Worm (Caenorhabditis elegans): Measurements from ENCODE around the gene F22B3.8.

Gene F22B3.8

DNA sequence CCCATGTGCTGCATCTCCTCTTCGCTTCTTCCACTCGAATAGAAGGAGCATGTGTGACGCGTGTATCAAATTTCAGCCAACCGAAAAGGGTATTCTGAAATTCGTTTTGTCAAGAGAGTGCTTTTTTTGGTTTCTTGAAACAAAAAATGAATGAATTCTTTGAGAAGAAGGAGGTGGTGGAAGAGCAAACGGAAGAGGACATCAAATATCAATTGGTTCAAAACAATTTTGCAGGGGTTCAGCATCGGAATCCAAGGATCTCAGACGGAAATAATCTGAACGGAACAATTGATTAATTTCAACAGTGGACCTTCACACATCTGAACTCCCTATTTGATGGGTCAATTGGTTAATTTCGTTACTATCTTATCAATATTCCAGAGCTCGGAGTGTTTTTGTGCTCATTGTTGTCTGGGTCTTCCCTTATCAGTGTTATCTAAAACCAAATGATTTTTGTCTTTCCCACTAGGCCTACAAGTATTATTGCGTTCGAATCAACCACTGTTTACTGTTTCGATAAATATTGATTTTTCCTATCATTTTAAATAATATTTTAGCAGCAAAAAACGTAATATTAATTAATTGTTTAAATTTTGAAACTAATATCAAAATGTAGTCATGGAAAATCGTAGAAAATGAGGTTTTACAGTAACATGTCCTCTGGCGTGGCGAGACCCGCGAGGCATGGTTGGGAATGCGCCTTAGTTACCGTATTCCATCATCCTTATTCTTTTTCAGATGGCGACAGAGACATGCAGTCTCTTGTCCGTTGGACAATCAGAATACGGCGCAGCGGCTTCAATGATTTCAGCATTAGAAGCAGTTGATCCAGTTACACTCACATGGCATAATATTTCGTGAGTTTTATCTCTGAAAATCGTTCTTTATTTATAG lies 45.2 kb upstream of the F22B3.8 start, which contains the start of the genes C10C6.13 and wht-2:
TSS of gene C10C6.13 (minus strand) at position 51 of the 894 bp plus-strand sequence.
TSS of gene wht-2 (plus strand) at position 739 of the 894 bp plus-strand sequence.
- TF ChIP-seq unc-39 (tag; optimal IDR thresholded peaks at IDR 0.05) (no peak), nhr-76 (tag; optimal IDR thresholded peaks at IDR 0.05) (no peak), nhr-28 (tag; optimal IDR thresholded peaks at IDR 0.05) (no peak), lin-13 (tag; optimal IDR thresholded peaks at IDR 0.05) (no peak)

DNA sequence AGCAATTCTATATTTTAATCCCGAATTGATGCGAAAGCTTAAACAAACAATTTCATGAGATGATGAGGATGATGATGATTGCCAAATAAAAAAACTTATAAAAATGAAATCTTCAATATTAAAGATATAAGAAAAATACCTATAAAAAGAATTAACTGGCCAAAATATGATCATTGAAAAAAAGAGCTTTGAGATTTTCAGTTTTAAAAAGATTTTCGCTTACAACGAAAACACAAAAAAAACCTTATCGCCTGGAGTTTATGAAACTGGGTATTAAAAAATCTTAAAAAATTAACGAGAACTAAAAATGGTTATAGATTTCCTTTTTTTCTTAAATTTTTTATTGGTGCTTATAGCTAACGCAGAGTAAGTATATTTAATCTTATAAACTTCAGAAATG lies 42.7 kb upstream of the F22B3.8 start, which contains the start of gene C10C6.7:
TSS of gene C10C6.7 (minus strand) at position 101 of the 400 bp plus-strand sequence.
- no peak for TF ChIP-seq nhr-2 (tag; optimal IDR thresholded peaks at IDR 0.05)

DNA sequence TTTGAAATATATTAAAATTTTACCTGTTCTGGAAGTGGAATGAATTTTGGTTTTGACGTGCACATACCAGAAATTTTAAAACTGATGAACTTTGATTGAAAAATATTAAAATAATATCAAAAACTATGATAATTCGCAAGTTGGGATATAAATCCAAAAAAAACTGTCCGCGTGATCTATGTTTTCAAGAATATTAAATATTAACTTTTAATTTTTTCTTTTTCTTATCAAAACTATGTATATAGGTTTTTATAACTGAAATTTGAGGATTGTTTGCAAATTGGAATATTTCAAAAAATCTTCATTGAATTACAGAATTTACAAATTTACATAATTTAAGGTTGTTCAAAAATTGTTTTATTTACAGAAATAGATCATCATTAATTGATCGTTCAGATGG lies 40.4 kb upstream of the F22B3.8 start, which contains the start of gene C10C6.3:
TSS of gene C10C6.3 (minus strand) at position 101 of the 400 bp plus-strand sequence.
- no peak for TF ChIP-seq pha-4 (tag; optimal IDR thresholded peaks at IDR 0.05)
- TF ChIP-seq nhr-2 (tag; optimal IDR thresholded peaks at IDR 0.05), result no peak
- no peak for TF ChIP-seq nhr-28 (tag; optimal IDR thresholded peaks at IDR 0.05)

DNA sequence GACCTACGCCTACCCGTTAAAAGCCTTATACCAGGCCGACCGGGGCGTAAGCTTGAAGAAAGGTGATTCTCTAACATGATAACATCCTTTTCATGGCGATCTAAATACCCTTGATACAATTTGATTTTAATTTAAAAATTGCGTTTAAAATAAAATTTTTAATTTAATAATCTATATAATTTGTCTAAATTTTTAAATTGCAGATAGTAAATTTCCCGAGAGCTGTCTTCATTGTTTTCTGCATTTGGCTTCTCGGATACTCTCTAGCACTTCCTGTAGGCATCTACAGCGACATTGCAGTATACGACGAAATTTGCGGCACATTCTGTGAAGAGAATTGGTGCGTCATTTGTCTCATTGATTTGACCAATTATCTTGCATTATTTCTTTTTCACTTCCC lies 36.6 kb upstream of the F22B3.8 start:
- TF ChIP-seq sptf-1 (tag; optimal IDR thresholded peaks at IDR 0.05), result no peak

ce11 chrIV:11459684-11460083 lies 35.0 kb upstream of the F22B3.8 start, which contains the start of gene npr-3:
TSS of gene npr-3 (plus strand) at chrIV:11459984.
- no peak for TF ChIP-seq hlh-1 (tag; optimal IDR thresholded peaks at IDR 0.05)
- no peak for TF ChIP-seq mls-2 (tag; optimal IDR thresholded peaks at IDR 0.05)
- no peak for TF ChIP-seq elt-1 (tag; optimal IDR thresholded peaks at IDR 0.05; ENCODE audit: borderline replicate concordance, insufficient read depth)
- TF ChIP-seq nhr-2 (tag; optimal IDR thresholded peaks at IDR 0.05), result no peak
- no peak for TF ChIP-seq ceh-39 (tag; optimal IDR thresholded peaks at IDR 0.05)
- no peak for TF ChIP-seq ham-2 (GFP tag; optimal IDR thresholded peaks at IDR 0.05)
- TF ChIP-seq lsy-2 (tag; optimal IDR thresholded peaks at IDR 0.05), result no peak
- TF ChIP-seq unc-120 (tag; optimal IDR thresholded peaks at IDR 0.05; ENCODE audit: poor library complexity, severe bottlenecking), result no peak
- no peak for TF ChIP-seq ceh-43 (GFP tag; optimal IDR thresholded peaks at IDR 0.05)
- TF ChIP-seq unc-62 (GFP tag; optimal IDR thresholded peaks at IDR 0.05), result no peak
- no peak for TF ChIP-seq tbx-8 (GFP tag; optimal IDR thresholded peaks at IDR 0.05)
- TF ChIP-seq lin-32 (GFP tag; optimal IDR thresholded peaks at IDR 0.05), result no peak
- TF ChIP-seq bed-3 (GFP tag; optimal IDR thresholded peaks at IDR 0.05), result no peak
- no peak for TF ChIP-seq ceh-83 (GFP tag; optimal IDR thresholded peaks at IDR 0.05)
- no peak for TF ChIP-seq mab-5 (tag; optimal IDR thresholded peaks at IDR 0.05)
- TF ChIP-seq nhr-12 (tag; optimal IDR thresholded peaks at IDR 0.05), result no peak

DNA sequence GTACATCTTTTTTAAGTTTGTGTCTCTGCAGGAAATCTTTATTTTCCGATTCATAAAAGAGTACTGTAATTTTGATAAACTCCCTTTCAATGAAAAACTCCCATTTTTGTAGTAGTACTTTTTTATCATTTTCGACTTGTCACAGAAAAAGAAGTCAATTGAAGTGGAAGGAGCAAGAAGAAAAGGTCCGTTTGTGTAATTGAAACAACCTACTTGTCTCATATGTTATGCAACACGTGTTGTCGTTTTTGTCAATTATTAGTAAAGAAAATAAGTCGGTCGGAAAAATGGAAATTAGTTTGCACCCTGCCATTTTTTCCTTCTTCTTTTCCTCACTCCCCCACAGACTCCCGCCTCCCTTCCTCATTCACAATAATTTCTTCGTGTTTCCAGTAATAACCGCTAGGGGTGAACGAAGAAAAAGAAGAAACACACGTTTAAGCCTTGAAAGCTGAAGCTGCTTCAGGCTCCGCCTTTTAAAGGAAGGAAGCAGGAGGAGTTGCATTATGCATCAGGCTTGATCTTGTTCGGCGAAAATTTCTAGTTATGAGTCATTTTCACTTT lies 34.1 kb upstream of the F22B3.8 start:
- TF ChIP-seq sem-2 (GFP tag; optimal IDR thresholded peaks at IDR 0.05), result no peak
- no peak for TF ChIP-seq blmp-1 (tag; optimal IDR thresholded peaks at IDR 0.05)
- no peak for TF ChIP-seq unc-120 (tag; optimal IDR thresholded peaks at IDR 0.05; ENCODE audit: poor library complexity, severe bottlenecking)
- TF ChIP-seq cnd-1 (tag; optimal IDR thresholded peaks at IDR 0.05), result no peak
- no peak for TF ChIP-seq unc-39 (tag; optimal IDR thresholded peaks at IDR 0.05)
- TF ChIP-seq M03D4.4 (tag; optimal IDR thresholded peaks at IDR 0.05), result no peak
- TF ChIP-seq elt-1 (tag; optimal IDR thresholded peaks at IDR 0.05; ENCODE audit: borderline replicate concordance, insufficient read depth), result no peak
- TF ChIP-seq hlh-1 (tag; optimal IDR thresholded peaks at IDR 0.05), result no peak

DNA sequence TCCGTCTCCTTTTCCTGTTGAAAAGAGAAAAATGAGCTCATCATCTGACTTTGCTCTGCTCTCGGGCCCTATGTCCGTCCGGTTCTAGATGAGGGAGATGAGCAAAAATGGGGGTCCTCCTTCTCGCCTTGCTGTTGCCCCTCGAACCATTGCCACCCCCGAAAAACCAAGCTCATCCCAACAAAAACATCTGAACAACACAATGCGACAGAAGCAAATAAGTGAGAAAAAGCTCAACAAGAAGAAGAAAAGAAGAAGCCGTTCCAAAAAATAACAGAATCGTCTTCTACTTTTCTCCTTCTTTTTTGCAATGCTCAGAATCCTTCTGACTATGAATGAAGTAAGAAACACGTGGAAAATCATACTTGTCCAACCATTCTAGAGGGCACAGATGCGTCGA lies 31.1 kb upstream of the F22B3.8 start:
- TF ChIP-seq nhr-76 (tag; optimal IDR thresholded peaks at IDR 0.05) (no peak), drap-1 (GFP tag; optimal IDR thresholded peaks at IDR 0.05) (no peak), sem-2 (GFP tag; optimal IDR thresholded peaks at IDR 0.05) (no peak), pha-4 (tag; optimal IDR thresholded peaks at IDR 0.05) (no peak), nhr-2 (tag; optimal IDR thresholded peaks at IDR 0.05) (no peak), ceh-39 (tag; optimal IDR thresholded peaks at IDR 0.05) (no peak), nhr-237 (tag; optimal IDR thresholded peaks at IDR 0.05) (no peak), mls-2 (tag; optimal IDR thresholded peaks at IDR 0.05) (no peak), lsy-2 (tag; optimal IDR thresholded peaks at IDR 0.05) (no peak), cnd-1 (tag; optimal IDR thresholded peaks at IDR 0.05) (no peak), ces-1 (GFP tag; optimal IDR thresholded peaks at IDR 0.05) (no peak), M03D4.4 (tag; optimal IDR thresholded peaks at IDR 0.05) (no peak)

All from whole organism, mixed stage, embryonic.